Fruit fly (Drosophila melanogaster): Measurements from ENCODE around the gene SNF4Agamma.

DNA sequence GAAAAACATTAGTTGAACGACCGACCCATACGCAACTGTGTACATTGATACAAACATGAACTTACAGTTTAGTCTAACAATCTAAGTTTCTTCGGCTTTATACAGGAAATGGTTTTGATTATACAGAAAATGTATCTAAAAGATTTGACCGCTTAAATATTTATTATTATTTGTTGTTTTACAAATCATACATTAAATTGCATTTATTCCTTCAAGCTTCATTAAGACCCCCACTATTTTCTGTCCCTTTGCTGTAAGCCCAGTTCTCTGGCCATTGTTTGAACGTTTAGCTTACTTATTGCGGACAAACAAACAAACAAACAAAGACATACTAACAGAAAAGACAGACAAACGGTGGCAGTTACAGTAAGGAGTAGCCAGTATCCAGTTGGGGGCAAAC is 113.8 kb downstream of the SNF4Agamma start:
- TF ChIP-seq Sp1 (GFP tag; optimal IDR thresholded peaks at IDR 0.05) (no peak), psq (GFP tag; optimal IDR thresholded peaks at IDR 0.05) (no peak), pan (optimal IDR thresholded peaks at IDR 0.05) (no peak), CrebA (GFP tag; optimal IDR thresholded peaks at IDR 0.05; ENCODE audit: borderline replicate concordance) (no peak), GATAd (GFP tag; optimal IDR thresholded peaks at IDR 0.05) (no peak), ey (GFP tag; optimal IDR thresholded peaks at IDR 0.05) (no peak), lola (GFP tag; optimal IDR thresholded peaks at IDR 0.05) (no peak), dmrt93B (GFP tag; optimal IDR thresholded peaks at IDR 0.05) (no peak)
